Worm (Caenorhabditis elegans): ENCODE results near the gene T02B11.4.

ce11 chrV:849512-849911 lies 21.4 kb downstream of the T02B11.4 start, which contains the start of gene srbc-12:
- TF ChIP-seq nhr-77 (tag; optimal IDR thresholded peaks at IDR 0.05) (no peak), nhr-237 (tag; optimal IDR thresholded peaks at IDR 0.05) (no peak), ceh-9 (tag; optimal IDR thresholded peaks at IDR 0.05) (no peak), nhr-76 (tag; optimal IDR thresholded peaks at IDR 0.05) (no peak), skn-1 (tag; optimal IDR thresholded peaks at IDR 0.05) (no peak), nhr-28 (tag; optimal IDR thresholded peaks at IDR 0.05) (no peak), elt-1 (tag; optimal IDR thresholded peaks at IDR 0.05) (no peak), pqm-1 (tag; optimal IDR thresholded peaks at IDR 0.05) (no peak)

Data from whole organism, L3 larva.